ENCODE assay signal across 4 worm cellular contexts in genomic region chrIV:5317106-5317505, ce11.
TF ChIP-seq lines count a peak whose summit lies in the region.

No protein-coding gene starts in this region.

TF ChIP-seq in whole organism, L1 larva, 84 proteins besides CTCF, POLR2A, EP300 and RAD21 (continued from another document and continues in another):
- TF ChIP-seq dpl-1 (GFP tag; optimal IDR thresholded peaks at IDR 0.05; lab: Kevin White, UChicago) (no peak), tbx-2 (tag; optimal IDR thresholded peaks at IDR 0.05; lab: Kevin White, UChicago) (peak; percentile 11), efl-1 (optimal IDR thresholded peaks at IDR 0.05; lab: Kevin White, UChicago) (peak; percentile 5 to 30), efl-1 (GFP tag; optimal IDR thresholded peaks at IDR 0.05 in 1 of 2; lab: Kevin White, UChicago) (no peak), unc-98 (GFP tag; IDR thresholded peaks at IDR 0.05; lab: Robert Waterston, UW) (no peak), lin-39 (tag; optimal IDR thresholded peaks at IDR 0.05; lab: Kevin White, UChicago) (peak; percentile 38), grh-1 (GFP tag; IDR thresholded peaks at IDR 0.05; lab: Robert Waterston, UW) (peak; percentile 64; the same call in 1 of the 2 replicates), fos-1 (tag; optimal IDR thresholded peaks at IDR 0.05; lab: Kevin White, UChicago) (peak; percentile 56), lin-14 (GFP tag; optimal IDR thresholded peaks at IDR 0.05; lab: Kevin White, UChicago) (no peak), vab-15 (tag; optimal IDR thresholded peaks at IDR 0.05; lab: Kevin White, UChicago) (no peak), aha-1 (tag; optimal IDR thresholded peaks at IDR 0.05; lab: Kevin White, UChicago) (no peak), mab-9 (GFP tag; IDR thresholded peaks at IDR 0.05; lab: Robert Waterston, UW) (peak; percentile 24; the same call in 1 of the 2 replicates), ztf-4 (tag; optimal IDR thresholded peaks at IDR 0.05; lab: Kevin White, UChicago) (no peak), nhr-20 (tag; optimal IDR thresholded peaks at IDR 0.05; lab: Kevin White, UChicago) (peak; percentile 66), ama-1 (optimal IDR thresholded peaks at IDR 0.05; lab: Kevin White, UChicago) (peak; percentile 52), nhr-71 (tag; optimal IDR thresholded peaks at IDR 0.05; lab: Kevin White, UChicago) (peak; percentile 70), mef-2 (tag; optimal IDR thresholded peaks at IDR 0.05; lab: Kevin White, UChicago) (no peak), nhr-237 (tag; optimal IDR thresholded peaks at IDR 0.05; lab: Kevin White, UChicago) (no peak), unc-62 (GFP tag; optimal IDR thresholded peaks at IDR 0.05; lab: Kevin White, UChicago) (no peak), ceh-88 (GFP tag; IDR thresholded peaks at IDR 0.05; lab: Robert Waterston, UW) (peak; percentile 52), nhr-84 (tag; optimal IDR thresholded peaks at IDR 0.05; lab: Kevin White, UChicago) (no peak), aly-2 (tag; optimal IDR thresholded peaks at IDR 0.05; lab: Kevin White, UChicago) (peak; percentile 56), sup-37 (GFP tag; optimal IDR thresholded peaks at IDR 0.05; lab: Kevin White, UChicago) (no peak), pag-3 (tag; optimal IDR thresholded peaks at IDR 0.05; lab: Kevin White, UChicago; ENCODE audit: borderline replicate concordance, insufficient read depth) (no peak), C34B4.2 (tag; optimal IDR thresholded peaks at IDR 0.05; lab: Kevin White, UChicago) (no peak), alr-1 (tag; optimal IDR thresholded peaks at IDR 0.05; lab: Kevin White, UChicago; ENCODE audit: borderline replicate concordance) (no peak), mep-1 (tag; optimal IDR thresholded peaks at IDR 0.05; lab: Kevin White, UChicago) (peak; percentile 22), jun-1 (tag; optimal IDR thresholded peaks at IDR 0.05; lab: Kevin White, UChicago) (no peak), snpc-4 (tag; optimal IDR thresholded peaks at IDR 0.05; lab: Kevin White, UChicago) (peak; percentile 97), egl-13 (tag; optimal IDR thresholded peaks at IDR 0.05; lab: Kevin White, UChicago) (no peak), hlh-17 (GFP tag; optimal IDR thresholded peaks at IDR 0.05; lab: Kevin White, UChicago; ENCODE audit: borderline replicate concordance) (no peak), elt-2 (tag; optimal IDR thresholded peaks at IDR 0.05; lab: Kevin White, UChicago) (peak; percentile 47), lsy-2 (tag; optimal IDR thresholded peaks at IDR 0.05; lab: Kevin White, UChicago) (peak in 1 of 2 experiments; percentile 24)

TF ChIP-seq in whole organism, L2 larva, 48 proteins besides CTCF, POLR2A, EP300 and RAD21 (continued from another document):
- TF ChIP-seq snpc-4 (tag; optimal IDR thresholded peaks at IDR 0.05; lab: Kevin White, UChicago), result peak; percentile 95
- peak; percentile 27 for TF ChIP-seq nhr-6 (tag; optimal IDR thresholded peaks at IDR 0.05; lab: Kevin White, UChicago)
- TF ChIP-seq sma-9 (GFP tag; optimal IDR thresholded peaks at IDR 0.05; lab: Kevin White, UChicago), result peak; percentile 27
- TF ChIP-seq sma-9 (tag; optimal IDR thresholded peaks at IDR 0.05; lab: Kevin White, UChicago), result no peak
- no peak for TF ChIP-seq ceh-16 (tag; optimal IDR thresholded peaks at IDR 0.05; lab: Kevin White, UChicago)
- no peak for TF ChIP-seq mbf-1 (tag; optimal IDR thresholded peaks at IDR 0.05; lab: Kevin White, UChicago)
- no peak for TF ChIP-seq blmp-1 (tag; optimal IDR thresholded peaks at IDR 0.05; lab: Kevin White, UChicago; ENCODE audit: insufficient read depth)
- TF ChIP-seq elt-3 (tag; optimal IDR thresholded peaks at IDR 0.05; lab: Kevin White, UChicago), result no peak
TF ChIP-seq in whole organism, L2 larva: peak in this region for 10.

TF ChIP-seq in whole organism, L3 larva, 47 proteins besides CTCF, POLR2A, EP300 and RAD21 (continued from another document):
- TF ChIP-seq unc-39 (tag; optimal IDR thresholded peaks at IDR 0.05; lab: Kevin White, UChicago) (no peak), lin-39 (tag; optimal IDR thresholded peaks at IDR 0.05; lab: Kevin White, UChicago) (no peak), daf-12 (tag; optimal IDR thresholded peaks at IDR 0.05; lab: Kevin White, UChicago) (no peak), ZK546.5 (tag; optimal IDR thresholded peaks at IDR 0.05; lab: Kevin White, UChicago) (no peak), fkh-2 (tag; optimal IDR thresholded peaks at IDR 0.05; lab: Kevin White, UChicago) (no peak), ceh-82 (tag; optimal IDR thresholded peaks at IDR 0.05; lab: Kevin White, UChicago) (no peak), nhr-25 (tag; optimal IDR thresholded peaks at IDR 0.05; lab: Kevin White, UChicago) (peak; percentile 35), ama-1 (optimal IDR thresholded peaks at IDR 0.05; lab: Kevin White, UChicago) (no peak), zag-1 (tag; optimal IDR thresholded peaks at IDR 0.05; lab: Kevin White, UChicago) (no peak), unc-62 (GFP tag; optimal IDR thresholded peaks at IDR 0.05; lab: Kevin White, UChicago) (no peak), nhr-76 (tag; optimal IDR thresholded peaks at IDR 0.05; lab: Kevin White, UChicago) (no peak), aly-2 (tag; optimal IDR thresholded peaks at IDR 0.05; lab: Kevin White, UChicago) (no peak), ceh-16 (tag; optimal IDR thresholded peaks at IDR 0.05; lab: Kevin White, UChicago) (no peak), fkh-10 (GFP tag; optimal IDR thresholded peaks at IDR 0.05; lab: Kevin White, UChicago) (no peak), mml-1 (tag; optimal IDR thresholded peaks at IDR 0.05; lab: Kevin White, UChicago) (no peak), nhr-12 (tag; optimal IDR thresholded peaks at IDR 0.05; lab: Kevin White, UChicago) (no peak), nhr-11 (tag; optimal IDR thresholded peaks at IDR 0.05; lab: Kevin White, UChicago) (no peak), skn-1 (tag; optimal IDR thresholded peaks at IDR 0.05; lab: Kevin White, UChicago) (no peak), ztf-11 (tag; optimal IDR thresholded peaks at IDR 0.05; lab: Kevin White, UChicago) (no peak), lsy-12 (tag; optimal IDR thresholded peaks at IDR 0.05; lab: Kevin White, UChicago) (no peak), ceh-9 (tag; optimal IDR thresholded peaks at IDR 0.05; lab: Kevin White, UChicago) (no peak), fos-1 (tag; optimal IDR thresholded peaks at IDR 0.05; lab: Kevin White, UChicago) (peak; percentile 7), lin-15B (tag; optimal IDR thresholded peaks at IDR 0.05; lab: Kevin White, UChicago) (no peak), ceh-28 (tag; optimal IDR thresholded peaks at IDR 0.05; lab: Kevin White, UChicago) (peak; percentile 24)

TF ChIP-seq in whole organism, young adult, 124 proteins besides CTCF, POLR2A, EP300 and RAD21 (continued from another document):
- TF ChIP-seq snpc-1.3 (tag; optimal IDR thresholded peaks at IDR 0.05; lab: Kevin White, UChicago; ENCODE audit: insufficient read depth) (peak; percentile 75), B0336.3 (GFP tag; IDR thresholded peaks at IDR 0.05; lab: Robert Waterston, UW) (no peak), K12H6.12 (tag; optimal IDR thresholded peaks at IDR 0.05; lab: Kevin White, UChicago) (no peak), egrh-3 (GFP tag; IDR thresholded peaks at IDR 0.05; lab: Robert Waterston, UW) (no peak), F49E8.2 (tag; optimal IDR thresholded peaks at IDR 0.05; lab: Kevin White, UChicago; ENCODE audit: insufficient read depth) (peak; percentile 45), nfyb-1 (GFP tag; IDR thresholded peaks at IDR 0.05; lab: Robert Waterston, UW) (no peak), D2030.7 (GFP tag; IDR thresholded peaks at IDR 0.05; lab: Robert Waterston, UW) (peak; percentile 94), madf-3 (GFP tag; IDR thresholded peaks at IDR 0.05; lab: Robert Waterston, UW) (no peak), ekl-4 (GFP tag; IDR thresholded peaks at IDR 0.05; lab: Robert Waterston, UW) (peak; percentile 63), Y95B8A.8 (GFP tag; IDR thresholded peaks at IDR 0.05; lab: Robert Waterston, UW) (0 out of 2 replicates have a peak, but pooled peaks have one; percentile 36), lin-40 (tag; optimal IDR thresholded peaks at IDR 0.05; lab: Kevin White, UChicago) (no peak), attf-3 (GFP tag; conservative IDR thresholded peaks at IDR 0.05; lab: Robert Waterston, UW) (no peak), hmg-1.2 (GFP tag; IDR thresholded peaks at IDR 0.05; lab: Robert Waterston, UW) (peak; percentile 88), attf-6 (GFP tag; IDR thresholded peaks at IDR 0.05; lab: Robert Waterston, UW) (peak; percentile 97), mcd-1 (GFP tag; IDR thresholded peaks at IDR 0.05; lab: Robert Waterston, UW) (peak; percentile 51; the same call in 1 of the 2 replicates), dox-1 (GFP tag; IDR thresholded peaks at IDR 0.05; lab: Robert Waterston, UW) (no peak), ztf-26 (tag; optimal IDR thresholded peaks at IDR 0.05; lab: Kevin White, UChicago) (no peak), ceh-79 (tag; optimal IDR thresholded peaks at IDR 0.05; lab: Kevin White, UChicago) (no peak), somi-1 (GFP tag; optimal IDR thresholded peaks at IDR 0.05; lab: Kevin White, UChicago) (no peak), lir-1 (GFP tag; conservative IDR thresholded peaks at IDR 0.05; lab: Robert Waterston, UW) (no peak), atf-7 (tag; optimal IDR thresholded peaks at IDR 0.05; lab: Kevin White, UChicago) (no peak), rcor-1 (GFP tag; IDR thresholded peaks at IDR 0.05; lab: Robert Waterston, UW) (peak; percentile 82), snpc-3.4 (tag; optimal IDR thresholded peaks at IDR 0.05; lab: Kevin White, UChicago) (peak; percentile 75), bed-2 (GFP tag; IDR thresholded peaks at IDR 0.05; lab: Robert Waterston, UW) (no peak), F57A8.1 (GFP tag; optimal IDR thresholded peaks at IDR 0.05; lab: Kevin White, UChicago) (no peak), snpc-4 (GFP tag; optimal IDR thresholded peaks at IDR 0.05; lab: Kevin White, UChicago) (peak; percentile 94), snpc-4 (tag; optimal IDR thresholded peaks at IDR 0.05; lab: Kevin White, UChicago) (peak; percentile 93 to 99 (median 98)), fkh-3 (tag; optimal IDR thresholded peaks at IDR 0.05; lab: Kevin White, UChicago) (no peak), hmg-20 (GFP tag; IDR thresholded peaks at IDR 0.05; lab: Robert Waterston, UW) (peak; percentile 28; the same call in 1 of the 2 replicates), tbx-9 (tag; optimal IDR thresholded peaks at IDR 0.05; lab: Kevin White, UChicago; ENCODE audit: borderline replicate concordance) (no peak), sptf-2 (GFP tag; optimal IDR thresholded peaks at IDR 0.05; lab: Kevin White, UChicago) (no peak), ets-4 (GFP tag; optimal IDR thresholded peaks at IDR 0.05; lab: Kevin White, UChicago) (no peak), Y53G8AR.9 (GFP tag; conservative IDR thresholded peaks at IDR 0.05; lab: Robert Waterston, UW) (0 out of 2 replicates have a peak, but pooled peaks have one; percentile 40), rec-8 (tag; optimal IDR thresholded peaks at IDR 0.05; lab: Kevin White, UChicago) (no peak), pha-4 (tag; optimal IDR thresholded peaks at IDR 0.05; lab: Kevin White, UChicago) (no peak), him-1 (tag; optimal IDR thresholded peaks at IDR 0.05; lab: Kevin White, UChicago) (peak; percentile 44), Y56A3A.18 (GFP tag; IDR thresholded peaks at IDR 0.05; lab: Robert Waterston, UW) (no peak), lsl-1 (GFP tag; optimal IDR thresholded peaks at IDR 0.05; lab: Kevin White, UChicago) (peak; percentile 40), tbp1 (GFP tag; optimal IDR thresholded peaks at IDR 0.05; lab: Kevin White, UChicago) (peak; percentile 78), lin-54 (GFP tag; optimal IDR thresholded peaks at IDR 0.05; lab: Kevin White, UChicago) (no peak)
